Fruit fly (Drosophila melanogaster): ENCODE measurements around the gene CG4594.

dm6 chr2L:9886086-9886485 lies 33.9 kb upstream of the CG4594 start, which contains the start of gene nAChRalpha6:
- TF ChIP-seq CG8478 (optimal IDR thresholded peaks at IDR 0.05) (no peak), CTCF (optimal IDR thresholded peaks at IDR 0.05) (no peak)

Measured in S2 (cell line).